Worm (Caenorhabditis elegans): ENCODE measurements around the gene srh-118.

- TF ChIP-seq ceh-58 (GFP tag; IDR thresholded peaks at IDR 0.05): no peak
- no peak for TF ChIP-seq ceh-91 (GFP tag; IDR thresholded peaks at IDR 0.05)
- no peak for TF ChIP-seq Y53F4B.3 (GFP tag; IDR thresholded peaks at IDR 0.05)
- no peak for TF ChIP-seq somi-1 (GFP tag; optimal IDR thresholded peaks at IDR 0.05)
- no peak for TF ChIP-seq T26A5.8 (tag; optimal IDR thresholded peaks at IDR 0.05)
Measured at ce11 chrV:17539289-17539688, 43.3 kb upstream of the srh-118 start.
